Fruit fly (Drosophila melanogaster): ENCODE measurements around the gene bbg.
A peak's percentile ranks its signal among the peaks of the same experiment; 100 is the strongest.

The bbg gene

dm6 chr3L:14537435-14537991, 1.4 kb upstream of the bbg start, which contains the start of gene Mpcp2:
TSS of gene Mpcp2 (plus strand) at chr3L:14537651.
- peak; percentile 16 for TF ChIP-seq ovo (GFP tag; optimal IDR thresholded peaks at IDR 0.05)
- TF ChIP-seq CG11617 (GFP tag; optimal IDR thresholded peaks at IDR 0.05), result peak; percentile 60
- TF ChIP-seq cic (GFP tag; optimal IDR thresholded peaks at IDR 0.05), result peak; percentile 62
- no peak for TF ChIP-seq kay (GFP tag; ENCODE audit: borderline replicate concordance)
- TF ChIP-seq CG7101 (tag; optimal IDR thresholded peaks at IDR 0.05), result peak; percentile 52
- peak; percentile 77 for TF ChIP-seq bab1 (GFP tag; optimal IDR thresholded peaks at IDR 0.05)
- peak; percentile 93 for TF ChIP-seq Mnt (GFP tag; optimal IDR thresholded peaks at IDR 0.05)
- TF ChIP-seq Hr96 (GFP tag; optimal IDR thresholded peaks at IDR 0.05), result no peak
- no peak for TF ChIP-seq Crg-1 (GFP tag; optimal IDR thresholded peaks at IDR 0.05)
- TF ChIP-seq CG33017 (tag; optimal IDR thresholded peaks at IDR 0.05), result peak; percentile 37
- TF ChIP-seq CG12768 (GFP tag; optimal IDR thresholded peaks at IDR 0.05), result peak; percentile 33
- TF ChIP-seq CG5204 (GFP tag; optimal IDR thresholded peaks at IDR 0.05), result no peak
- TF ChIP-seq CG7045 (GFP tag; optimal IDR thresholded peaks at IDR 0.05), result no peak
- no peak for TF ChIP-seq Clk (GFP tag; optimal IDR thresholded peaks at IDR 0.05)
- no peak for TF ChIP-seq toe (GFP tag; optimal IDR thresholded peaks at IDR 0.05)
- peak; percentile 1 for TF ChIP-seq CG1620 (GFP tag; optimal IDR thresholded peaks at IDR 0.05)
- peak; percentile 68 for TF ChIP-seq tj (GFP tag; optimal IDR thresholded peaks at IDR 0.05)
- peak; percentile 46 for TF ChIP-seq pad (GFP tag; optimal IDR thresholded peaks at IDR 0.05)
- peak; percentile 23 for TF ChIP-seq CG14711 (tag; optimal IDR thresholded peaks at IDR 0.05)
- no peak for TF ChIP-seq cnc (optimal IDR thresholded peaks at IDR 0.05)

dm6 chr3L:14534619-14535018, 1.5 kb downstream of the bbg start:
- TF ChIP-seq Mnt (GFP tag; optimal IDR thresholded peaks at IDR 0.05) (no peak), Crg-1 (GFP tag; optimal IDR thresholded peaks at IDR 0.05) (no peak), CG11617 (GFP tag; optimal IDR thresholded peaks at IDR 0.05) (no peak), cnc (optimal IDR thresholded peaks at IDR 0.05) (no peak), toe (GFP tag; optimal IDR thresholded peaks at IDR 0.05) (no peak), CG1620 (GFP tag; optimal IDR thresholded peaks at IDR 0.05) (no peak), CG7045 (GFP tag; optimal IDR thresholded peaks at IDR 0.05) (no peak), ovo (GFP tag; optimal IDR thresholded peaks at IDR 0.05) (no peak), pad (GFP tag; optimal IDR thresholded peaks at IDR 0.05) (no peak), tj (GFP tag; optimal IDR thresholded peaks at IDR 0.05) (no peak)

dm6 chr3L:14533110-14533509, 3.0 kb downstream of the bbg start:
- TF ChIP-seq ovo (GFP tag; optimal IDR thresholded peaks at IDR 0.05), result no peak
- TF ChIP-seq CG5204 (GFP tag; optimal IDR thresholded peaks at IDR 0.05), result no peak
- TF ChIP-seq Mnt (GFP tag; optimal IDR thresholded peaks at IDR 0.05), result no peak
- no peak for TF ChIP-seq cnc (optimal IDR thresholded peaks at IDR 0.05)
- no peak for TF ChIP-seq cic (GFP tag; optimal IDR thresholded peaks at IDR 0.05)
- no peak for TF ChIP-seq CG12768 (GFP tag; optimal IDR thresholded peaks at IDR 0.05)
- no peak for TF ChIP-seq kay (GFP tag; ENCODE audit: borderline replicate concordance)
- TF ChIP-seq tj (GFP tag; optimal IDR thresholded peaks at IDR 0.05), result no peak
- no peak for TF ChIP-seq CG7101 (tag; optimal IDR thresholded peaks at IDR 0.05)
- TF ChIP-seq Hr96 (GFP tag; optimal IDR thresholded peaks at IDR 0.05), result no peak
- no peak for TF ChIP-seq pad (GFP tag; optimal IDR thresholded peaks at IDR 0.05)
- TF ChIP-seq CG1620 (GFP tag; optimal IDR thresholded peaks at IDR 0.05), result no peak
- no peak for TF ChIP-seq CG14711 (tag; optimal IDR thresholded peaks at IDR 0.05)
- no peak for TF ChIP-seq CG33017 (tag; optimal IDR thresholded peaks at IDR 0.05)
- no peak for TF ChIP-seq Clk (GFP tag; optimal IDR thresholded peaks at IDR 0.05)
- TF ChIP-seq CG11617 (GFP tag; optimal IDR thresholded peaks at IDR 0.05), result no peak
- TF ChIP-seq bab1 (GFP tag; optimal IDR thresholded peaks at IDR 0.05), result no peak
- no peak for TF ChIP-seq Crg-1 (GFP tag; optimal IDR thresholded peaks at IDR 0.05)

dm6 chr3L:14531802-14532201, 4.3 kb downstream of the bbg start:
- TF ChIP-seq CG7045 (GFP tag; optimal IDR thresholded peaks at IDR 0.05), result no peak
- TF ChIP-seq CG7101 (tag; optimal IDR thresholded peaks at IDR 0.05), result no peak
- no peak for TF ChIP-seq CG5204 (GFP tag; optimal IDR thresholded peaks at IDR 0.05)
- TF ChIP-seq Mnt (GFP tag; optimal IDR thresholded peaks at IDR 0.05), result no peak
- no peak for TF ChIP-seq CG11617 (GFP tag; optimal IDR thresholded peaks at IDR 0.05)
- TF ChIP-seq tj (GFP tag; optimal IDR thresholded peaks at IDR 0.05), result no peak
- TF ChIP-seq cic (GFP tag; optimal IDR thresholded peaks at IDR 0.05), result no peak
- TF ChIP-seq ovo (GFP tag; optimal IDR thresholded peaks at IDR 0.05), result no peak
- TF ChIP-seq CG1620 (GFP tag; optimal IDR thresholded peaks at IDR 0.05), result no peak
- no peak for TF ChIP-seq pad (GFP tag; optimal IDR thresholded peaks at IDR 0.05)
- no peak for TF ChIP-seq CG33017 (tag; optimal IDR thresholded peaks at IDR 0.05)
- no peak for TF ChIP-seq Crg-1 (GFP tag; optimal IDR thresholded peaks at IDR 0.05)
- TF ChIP-seq toe (GFP tag; optimal IDR thresholded peaks at IDR 0.05), result no peak
- no peak for TF ChIP-seq kay (GFP tag; ENCODE audit: borderline replicate concordance)
- no peak for TF ChIP-seq bab1 (GFP tag; optimal IDR thresholded peaks at IDR 0.05)
- TF ChIP-seq Clk (GFP tag; optimal IDR thresholded peaks at IDR 0.05), result no peak
- no peak for TF ChIP-seq CG14711 (tag; optimal IDR thresholded peaks at IDR 0.05)
- TF ChIP-seq cnc (optimal IDR thresholded peaks at IDR 0.05), result no peak
- TF ChIP-seq Hr96 (GFP tag; optimal IDR thresholded peaks at IDR 0.05), result no peak
- no peak for TF ChIP-seq CG12768 (GFP tag; optimal IDR thresholded peaks at IDR 0.05)

- TF ChIP-seq CG14711 (tag; optimal IDR thresholded peaks at IDR 0.05) (no peak), Hr96 (GFP tag; optimal IDR thresholded peaks at IDR 0.05) (no peak), pad (GFP tag; optimal IDR thresholded peaks at IDR 0.05) (no peak), ovo (GFP tag; optimal IDR thresholded peaks at IDR 0.05) (no peak), cnc (optimal IDR thresholded peaks at IDR 0.05) (no peak), toe (GFP tag; optimal IDR thresholded peaks at IDR 0.05) (no peak), Clk (GFP tag; optimal IDR thresholded peaks at IDR 0.05) (no peak), CG5204 (GFP tag; optimal IDR thresholded peaks at IDR 0.05) (no peak), Mnt (GFP tag; optimal IDR thresholded peaks at IDR 0.05) (no peak)
Measured at dm6 chr3L:14522483-14523362, 13.4 kb downstream of the bbg start.
